Fruit fly (Drosophila melanogaster): ENCODE measurements around the gene grn.

grn gene

dm6 chr3R:8112880-8113832 is 68.1 kb downstream of the grn start (continued):
- TF ChIP-seq bbx (GFP tag; IDR thresholded peaks at IDR 0.05; ENCODE audit: partially characterized antibody), result 0 out of 2 replicates have a peak, but pooled peaks have one; percentile 16
- peak; percentile 79 for TF ChIP-seq Fer1 (GFP tag; optimal IDR thresholded peaks at IDR 0.05)
- peak; percentile 59 for TF ChIP-seq NC2α (GFP tag; optimal IDR thresholded peaks at IDR 0.05)
- TF ChIP-seq BtbVII (GFP tag; optimal IDR thresholded peaks at IDR 0.05), result peak; percentile 70
- peak; percentile 69 for TF ChIP-seq Lhr (GFP tag; optimal IDR thresholded peaks at IDR 0.05)
- peak; percentile 60; the same call in 2 of the 3 replicates for TF ChIP-seq H15 (GFP tag; IDR thresholded peaks at IDR 0.05)
- TF ChIP-seq Dfd (GFP tag; optimal IDR thresholded peaks at IDR 0.05), result no peak
- TF ChIP-seq CG7987 (GFP tag; optimal IDR thresholded peaks at IDR 0.05), result peak; percentile 13
- peak; percentile 51 for TF ChIP-seq CG2116 (GFP tag; optimal IDR thresholded peaks at IDR 0.05)
- peak; percentile 51; the same call in 1 of the 3 replicates for TF ChIP-seq croc (GFP tag; conservative IDR thresholded peaks at IDR 0.05)
- TF ChIP-seq CG14667 (GFP tag; IDR thresholded peaks at IDR 0.05), result peak; percentile 18; the same call in 1 of the 2 replicates
- TF ChIP-seq Atf6 (GFP tag; IDR thresholded peaks at IDR 0.05), result peak; percentile 75
- peak; percentile 60 for TF ChIP-seq CG14965 (GFP tag; optimal IDR thresholded peaks at IDR 0.05; ENCODE audit: borderline replicate concordance)
- no peak for TF ChIP-seq ro (GFP tag; IDR thresholded peaks at IDR 0.05)
- peak; percentile 57 for TF ChIP-seq CG18764 (GFP tag; optimal IDR thresholded peaks at IDR 0.05)
- TF ChIP-seq CG12744 (GFP tag; optimal IDR thresholded peaks at IDR 0.05), result peak; percentile 63
- TF ChIP-seq esg (GFP tag; conservative IDR thresholded peaks at IDR 0.05), result peak; percentile 71
- TF ChIP-seq hth (optimal IDR thresholded peaks at IDR 0.05), result no peak
- no peak for TF ChIP-seq Dll (GFP tag; IDR thresholded peaks at IDR 0.05; ENCODE audit: partially characterized antibody)
- peak; percentile 10 for TF ChIP-seq TFAM (GFP tag; optimal IDR thresholded peaks at IDR 0.05)
- TF ChIP-seq zen2 (GFP tag; IDR thresholded peaks at IDR 0.05; ENCODE audit: partially characterized antibody), result no peak
- peak; percentile 89 for TF ChIP-seq nmo (GFP tag; optimal IDR thresholded peaks at IDR 0.05)
- TF ChIP-seq CG5245 (GFP tag; optimal IDR thresholded peaks at IDR 0.05), result peak; percentile 57
- TF ChIP-seq CG15514 (GFP tag; optimal IDR thresholded peaks at IDR 0.05), result peak; percentile 69
- TF ChIP-seq bsh (GFP tag; optimal IDR thresholded peaks at IDR 0.05), result peak; percentile 80
- peak; percentile 83 for TF ChIP-seq Sox102F (GFP tag; optimal IDR thresholded peaks at IDR 0.05)
- peak; percentile 57; the same call in 1 of the 2 replicates for TF ChIP-seq CG10366 (GFP tag; IDR thresholded peaks at IDR 0.05)
- TF ChIP-seq CG10654 (GFP tag; optimal IDR thresholded peaks at IDR 0.05), result peak; percentile 54
- TF ChIP-seq CG16815 (GFP tag; optimal IDR thresholded peaks at IDR 0.05), result peak; percentile 63
- peak; percentile 79 for TF ChIP-seq ATbp (GFP tag; optimal IDR thresholded peaks at IDR 0.05)
- peak; percentile 95 for TF ChIP-seq CG4360 (GFP tag; IDR thresholded peaks at IDR 0.05)
- TF ChIP-seq stc (GFP tag; IDR thresholded peaks at IDR 0.05), result peak; percentile 53; the same call in 1 of the 2 replicates
- TF ChIP-seq CG13624 (GFP tag; optimal IDR thresholded peaks at IDR 0.05), result peak; percentile 77
- peak; percentile 66; the same call in 2 of the 3 replicates for TF ChIP-seq ken (GFP tag; IDR thresholded peaks at IDR 0.05)
- peak; percentile 68 for TF ChIP-seq cwo (GFP tag; optimal IDR thresholded peaks at IDR 0.05)
- peak; percentile 82 for TF ChIP-seq CG13775 (GFP tag; optimal IDR thresholded peaks at IDR 0.05)
- TF ChIP-seq abd-A (tag; optimal IDR thresholded peaks at IDR 0.05), result peak; percentile 92
- 0 out of 2 replicates have a peak, but pooled peaks have one; percentile 24 for TF ChIP-seq CG6272 (GFP tag; IDR thresholded peaks at IDR 0.05)
- peak; percentile 40 for TF ChIP-seq CG4282 (GFP tag; optimal IDR thresholded peaks at IDR 0.05)
- TF ChIP-seq CG17186 (GFP tag; optimal IDR thresholded peaks at IDR 0.05), result no peak
- TF ChIP-seq CG6654 (GFP tag; optimal IDR thresholded peaks at IDR 0.05), result peak; percentile 13
- peak; percentile 52 for TF ChIP-seq Ets97D (GFP tag; optimal IDR thresholded peaks at IDR 0.05)
- peak; percentile 86 for TF ChIP-seq CG10209 (GFP tag; optimal IDR thresholded peaks at IDR 0.05)
- TF ChIP-seq CG3065 (GFP tag; optimal IDR thresholded peaks at IDR 0.05), result peak; percentile 26
- peak; percentile 55 for TF ChIP-seq Ada2b (GFP tag; IDR thresholded peaks at IDR 0.05)
- peak; percentile 21 for TF ChIP-seq schlank (tag; optimal IDR thresholded peaks at IDR 0.05)
- TF ChIP-seq sisA (GFP tag; IDR thresholded peaks at IDR 0.05), result peak; percentile 30

All from whole organism, embryonic.